Worm (Caenorhabditis elegans): Measurements from ENCODE around the gene Y51H7C.41.
A peak's percentile ranks its signal among the peaks of the same experiment; 100 is the strongest.

Gene Y51H7C.41

ce11 chrII:1372966-1373365, 30.2 kb upstream of the Y51H7C.41 start:
- TF ChIP-seq saeg-2 (GFP tag; IDR thresholded peaks at IDR 0.05) (no peak), Y5F2A.4 (GFP tag; optimal IDR thresholded peaks at IDR 0.05) (no peak)

ce11 chrII:1374486-1374885, 28.6 kb upstream of the Y51H7C.41 start:
- TF ChIP-seq set-16 (GFP tag; IDR thresholded peaks at IDR 0.05) (no peak), aha-1 (tag) (peak; percentile 20)

ce11 chrII:1374889-1375288, 28.2 kb upstream of the Y51H7C.41 start, which contains the start of gene rog-1:
Gene rog-1, minus strand, starts transcription at chrII:1374989.
- TF ChIP-seq saeg-2 (GFP tag; IDR thresholded peaks at IDR 0.05): no peak
- no peak for TF ChIP-seq ceh-32 (tag; optimal IDR thresholded peaks at IDR 0.05; ENCODE audit: poor library complexity)
- TF ChIP-seq madf-5 (GFP tag; IDR thresholded peaks at IDR 0.05): no peak
- no peak for TF ChIP-seq ceh-62 (tag; optimal IDR thresholded peaks at IDR 0.05)
- TF ChIP-seq daf-12 (tag; optimal IDR thresholded peaks at IDR 0.05): no peak
- no peak for TF ChIP-seq tra-1 (GFP tag; IDR thresholded peaks at IDR 0.05)
- TF ChIP-seq R02D3.7 (tag; optimal IDR thresholded peaks at IDR 0.05): no peak
- TF ChIP-seq pqm-1 (tag; optimal IDR thresholded peaks at IDR 0.05): no peak
- no peak for TF ChIP-seq lim-7 (GFP tag; IDR thresholded peaks at IDR 0.05)
- no peak for TF ChIP-seq nhr-25 (tag; optimal IDR thresholded peaks at IDR 0.05; ENCODE audit: borderline replicate concordance, insufficient read depth)
- no peak for TF ChIP-seq nhr-77 (tag; optimal IDR thresholded peaks at IDR 0.05)
- no peak for TF ChIP-seq dve-1 (tag; optimal IDR thresholded peaks at IDR 0.05; ENCODE audit: insufficient read depth)
- TF ChIP-seq hlh-11 (tag; optimal IDR thresholded peaks at IDR 0.05): no peak
- TF ChIP-seq zip-11 (GFP tag; IDR thresholded peaks at IDR 0.05): no peak
- TF ChIP-seq ceh-82 (tag; optimal IDR thresholded peaks at IDR 0.05): no peak
- TF ChIP-seq ztf-7 (tag; optimal IDR thresholded peaks at IDR 0.05): no peak
- no peak for TF ChIP-seq snpc-1.2 (GFP tag; IDR thresholded peaks at IDR 0.05)
- TF ChIP-seq fos-1 (tag; optimal IDR thresholded peaks at IDR 0.05): no peak
- no peak for TF ChIP-seq lin-13 (GFP tag; optimal IDR thresholded peaks at IDR 0.05)

ce11 chrII:1375627-1376026, 27.5 kb upstream of the Y51H7C.41 start:
- TF ChIP-seq gei-8 (GFP tag; optimal IDR thresholded peaks at IDR 0.05) (no peak), daf-19 (GFP tag; conservative IDR thresholded peaks at IDR 0.05) (no peak), daf-16 (GFP tag; optimal IDR thresholded peaks at IDR 0.05) (peak in 1 of 2 experiments; percentile 12), daf-16 (tag; optimal IDR thresholded peaks at IDR 0.05) (no peak), F37D6.2 (tag; optimal IDR thresholded peaks at IDR 0.05) (no peak), nhr-28 (tag; optimal IDR thresholded peaks at IDR 0.05) (peak; percentile 10), Y105C5A.15 (GFP tag; IDR thresholded peaks at IDR 0.05) (no peak), hlh-11 (tag; optimal IDR thresholded peaks at IDR 0.05) (peak; percentile 6), ceh-28 (tag; optimal IDR thresholded peaks at IDR 0.05) (no peak), unc-62 (GFP tag; optimal IDR thresholded peaks at IDR 0.05 in 1 of 2) (peak in 1 of 2 experiments; percentile 82), unc-62 (tag; optimal IDR thresholded peaks at IDR 0.05) (no peak), ZK546.5 (tag; optimal IDR thresholded peaks at IDR 0.05) (no peak), nhr-11 (tag; optimal IDR thresholded peaks at IDR 0.05) (peak; percentile 24), zag-1 (tag; optimal IDR thresholded peaks at IDR 0.05) (no peak), hlh-30 (tag; optimal IDR thresholded peaks at IDR 0.05; ENCODE audit: insufficient read depth) (no peak)

- TF ChIP-seq ztf-7 (tag; optimal IDR thresholded peaks at IDR 0.05) (no peak), nhr-6 (tag; optimal IDR thresholded peaks at IDR 0.05) (no peak), tra-1 (GFP tag; IDR thresholded peaks at IDR 0.05) (no peak), zip-11 (GFP tag; IDR thresholded peaks at IDR 0.05) (no peak), Y48G9A.11 (GFP tag; IDR thresholded peaks at IDR 0.05) (peak; percentile 97), nhr-42 (GFP tag; IDR thresholded peaks at IDR 0.05) (no peak)
These were observed 26.3 kb upstream of the Y51H7C.41 start for ce11 chrII:1376795-1377194.
